Fruit fly (Drosophila melanogaster): ENCODE measurements around the gene CG46281.

CG46281 gene

DNA sequence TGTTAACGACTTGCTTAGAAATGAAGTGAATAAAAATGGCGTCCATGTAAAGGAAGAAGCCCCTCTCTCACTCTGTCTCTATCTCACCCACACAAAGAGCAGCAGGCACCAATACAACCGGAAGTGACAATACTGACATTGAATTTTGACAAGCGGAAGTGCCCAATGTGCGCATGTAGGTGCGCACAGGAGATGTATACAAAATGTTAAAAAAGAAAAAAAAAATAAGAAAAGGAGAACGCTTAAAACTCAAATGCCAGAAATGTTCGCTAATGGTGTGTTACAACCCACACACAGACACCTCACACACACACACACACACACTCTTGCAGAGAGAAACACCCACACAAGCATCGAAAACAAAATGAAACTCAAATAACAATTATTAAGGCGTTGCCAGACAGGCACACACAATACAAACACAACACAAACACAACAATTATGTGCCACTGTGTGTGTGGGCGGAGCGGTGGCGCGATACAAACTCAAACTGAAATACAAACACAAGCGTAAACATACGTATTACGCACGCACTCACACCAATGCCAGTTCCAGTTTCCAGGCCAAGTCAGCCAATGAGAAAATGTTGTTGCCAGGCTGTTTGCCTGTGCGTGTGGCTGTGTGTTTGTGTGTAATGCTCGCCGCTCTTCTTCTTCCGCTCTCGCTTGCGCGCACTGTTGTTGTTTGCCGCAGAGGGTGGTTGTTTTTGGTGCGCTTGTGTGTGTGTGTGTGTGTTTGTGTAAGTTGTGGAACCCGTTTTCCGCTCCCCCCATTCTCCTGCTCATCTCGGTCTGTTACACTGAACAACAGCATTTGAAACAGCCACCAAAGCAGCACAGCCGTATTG, 33.9 kb upstream of the CG46281 start (continued):
- TF ChIP-seq CG12769 (tag; optimal IDR thresholded peaks at IDR 0.05): no peak
- TF ChIP-seq Dek (tag; optimal IDR thresholded peaks at IDR 0.05): no peak
- no peak for TF ChIP-seq CG12219 (GFP tag; optimal IDR thresholded peaks at IDR 0.05)
- TF ChIP-seq CG5953 (GFP tag; IDR thresholded peaks at IDR 0.05): no peak
- no peak for TF ChIP-seq CG4707 (GFP tag; optimal IDR thresholded peaks at IDR 0.05)
- TF ChIP-seq CG31388 (GFP tag; optimal IDR thresholded peaks at IDR 0.05): no peak
- TF ChIP-seq Dll (GFP tag; IDR thresholded peaks at IDR 0.05; ENCODE audit: partially characterized antibody): 0 out of 4 replicates have a peak, but pooled peaks have one; percentile 48
- TF ChIP-seq gt (GFP tag; IDR thresholded peaks at IDR 0.05): no peak
- no peak for TF ChIP-seq H15 (GFP tag; IDR thresholded peaks at IDR 0.05)
- no peak for TF ChIP-seq CG6854 (GFP tag; optimal IDR thresholded peaks at IDR 0.05)
- no peak for TF ChIP-seq Sox102F (GFP tag; optimal IDR thresholded peaks at IDR 0.05)
- TF ChIP-seq Neu2 (GFP tag; optimal IDR thresholded peaks at IDR 0.05; ENCODE audit: borderline replicate concordance): no peak
- peak; percentile 33; the same call in 1 of the 2 replicates for TF ChIP-seq sisA (GFP tag; IDR thresholded peaks at IDR 0.05)
- TF ChIP-seq Hmr (GFP tag; optimal IDR thresholded peaks at IDR 0.05): peak; percentile 8
- no peak for TF ChIP-seq cwo (GFP tag; optimal IDR thresholded peaks at IDR 0.05)
- peak; percentile 19 for TF ChIP-seq HmgZ (tag; optimal IDR thresholded peaks at IDR 0.05)
- TF ChIP-seq Optix (GFP tag; IDR thresholded peaks at IDR 0.05): no peak
- TF ChIP-seq Deaf1 (tag; optimal IDR thresholded peaks at IDR 0.05): peak; percentile 49
- no peak for TF ChIP-seq Sry-β (GFP tag; optimal IDR thresholded peaks at IDR 0.05)
- no peak for TF ChIP-seq dysf (GFP tag; IDR thresholded peaks at IDR 0.05)
- 0 out of 2 replicates have a peak, but pooled peaks have one; percentile 46 for TF ChIP-seq tna (GFP tag; IDR thresholded peaks at IDR 0.05; ENCODE audit: partially characterized antibody)
- no peak for TF ChIP-seq CG7786 (GFP tag; optimal IDR thresholded peaks at IDR 0.05)
- TF ChIP-seq CG4820 (GFP tag; optimal IDR thresholded peaks at IDR 0.05): no peak
- TF ChIP-seq CG4854 (GFP tag; optimal IDR thresholded peaks at IDR 0.05): no peak
- TF ChIP-seq CG11085 (GFP tag; IDR thresholded peaks at IDR 0.05): no peak
- no peak for TF ChIP-seq CG18011 (GFP tag; optimal IDR thresholded peaks at IDR 0.05)
- TF ChIP-seq CG7987 (GFP tag; optimal IDR thresholded peaks at IDR 0.05): peak; percentile 20
- TF ChIP-seq CG1602 (GFP tag; optimal IDR thresholded peaks at IDR 0.05): no peak
- peak; percentile 51; the same call in 1 of the 2 replicates for TF ChIP-seq CG13287 (GFP tag; IDR thresholded peaks at IDR 0.05; ENCODE audit: partially characterized antibody)
- TF ChIP-seq PHDP (tag; optimal IDR thresholded peaks at IDR 0.05): no peak
- TF ChIP-seq tio (GFP tag; optimal IDR thresholded peaks at IDR 0.05): no peak
- no peak for TF ChIP-seq CG9215 (GFP tag; IDR thresholded peaks at IDR 0.05)
- TF ChIP-seq CG9609 (GFP tag; optimal IDR thresholded peaks at IDR 0.05): no peak
- no peak for TF ChIP-seq salm (tag; optimal IDR thresholded peaks at IDR 0.05)
- peak; percentile 91 for TF ChIP-seq CG1832 (GFP tag; optimal IDR thresholded peaks at IDR 0.05)
- TF ChIP-seq CG17829 (tag; optimal IDR thresholded peaks at IDR 0.05): peak; percentile 28
- TF ChIP-seq knrl (GFP tag; IDR thresholded peaks at IDR 0.05; ENCODE audit: partially characterized antibody): peak; percentile 43; the same call in 2 of the 3 replicates
- peak; percentile 29 for TF ChIP-seq CG2712 (tag; optimal IDR thresholded peaks at IDR 0.05)
- peak; percentile 8 for TF ChIP-seq gcm2 (GFP tag; optimal IDR thresholded peaks at IDR 0.05)
- TF ChIP-seq corto (GFP tag; optimal IDR thresholded peaks at IDR 0.05): no peak
- no peak for TF ChIP-seq ham (GFP tag; IDR thresholded peaks at IDR 0.05)
- no peak for TF ChIP-seq CG14667 (GFP tag; IDR thresholded peaks at IDR 0.05)
- no peak for TF ChIP-seq crp (GFP tag; optimal IDR thresholded peaks at IDR 0.05)
- peak; percentile 50 for TF ChIP-seq twi (tag; optimal IDR thresholded peaks at IDR 0.05)
- no peak for TF ChIP-seq btn (GFP tag; optimal IDR thresholded peaks at IDR 0.05)
- TF ChIP-seq wek (GFP tag; optimal IDR thresholded peaks at IDR 0.05): no peak
- TF ChIP-seq HLH4C (GFP tag; IDR thresholded peaks at IDR 0.05; ENCODE audit: partially characterized antibody): peak; percentile 35; the same call in 2 of the 3 replicates

Data from whole organism, embryonic.